Worm (Caenorhabditis elegans) whole organism, L1 larva: ENCODE data around the gene C06A6.7.
A peak's percentile ranks its signal among the peaks of the same experiment; 100 is the strongest.

Experiments used
- aly-2 ChIP-seq: fragments of 150-350 bp; optimal IDR thresholded peaks from 2 replicates; lab custom pipeline; 2014; ENCODE audit warnings: missing biosample characterization, missing genetic modification characterization
- ama-1 ChIP-seq: fragments of 150-350 bp; optimal IDR thresholded peaks from 2 replicates; lab custom pipeline; 2014
- blmp-1 ChIP-seq: fragments of 150-350 bp; optimal IDR thresholded peaks from 2 replicates; lab custom pipeline; 2014; ENCODE audit warnings: missing biosample characterization, missing genetic modification characterization
- ceh-63 ChIP-seq: fragments of 200-800 bp; sonication (Bioruptor generic); optimal IDR thresholded peaks from 2 replicates; lab custom pipeline; 2018; ENCODE audit warnings: mild to moderate bottlenecking, missing genetic modification characterization, missing compliant biosample characterization
- ceh-88 ChIP-seq: fragments of 200-800 bp; sonication (Bioruptor generic); IDR thresholded peaks from 2 replicates; pipeline ENCODE4 v1.3.6; 2022; ENCODE audit warnings: missing genetic modification characterization, missing compliant biosample characterization
- dpl-1 ChIP-seq, 3 experiments: fragments of 150-350 bp in 2 of 3; sonication (generic microtip) in 1 of 3; optimal IDR thresholded peaks; 2 replicates each; lab custom pipeline; 2014 to 2017; ENCODE audit warnings: missing biosample characterization in 3 of 3, missing genetic modification characterization in 3 of 3, missing genetic modification reagents in 3 of 3
- dsc-1 ChIP-seq: sonication (generic microtip); optimal IDR thresholded peaks from 2 replicates; lab custom pipeline; 2016; ENCODE audit warnings: mild to moderate bottlenecking, missing genetic modification characterization, missing compliant biosample characterization
- efl-1 ChIP-seq, 4 experiments: fragments of 150-350 bp; optimal IDR thresholded peaks in 3 of 4; peaks in 1 of 4; 1 replicate in 1 of 4; 2 replicates in 3 of 4; lab custom pipeline; 2014; ENCODE audit warnings: missing biosample characterization in 2 of 4, missing genetic modification characterization in 2 of 4, missing genetic modification reagents in 2 of 4
- efl-3 ChIP-seq: fragments of 200-800 bp; sonication (Bioruptor generic); optimal IDR thresholded peaks from 2 replicates; lab custom pipeline; 2018; ENCODE audit warnings: mild to moderate bottlenecking, missing genetic modification characterization, missing compliant biosample characterization
- egl-13 ChIP-seq: sonication (generic microtip); optimal IDR thresholded peaks from 2 replicates; lab custom pipeline; 2016; ENCODE audit warnings: missing genotype, missing genetic modification reagents, missing genetic modification characterization, missing compliant biosample characterization
- elt-2 ChIP-seq: sonication (generic microtip); optimal IDR thresholded peaks from 2 replicates; lab custom pipeline; 2016; ENCODE audit warnings: missing genetic modification characterization, mild to moderate bottlenecking, inconsistent platforms, missing compliant biosample characterization, missing genetic modification reagents
- elt-3 ChIP-seq, 6 experiments: fragments of 150-350 bp in 1 of 6; sonication (generic microtip); optimal IDR thresholded peaks; 2 replicates each; lab custom pipeline; 2017 to 2018; ENCODE audit warnings: missing biosample characterization in 6 of 6, missing genetic modification characterization in 6 of 6, inconsistent platforms in 1 of 6
- grh-1 ChIP-seq: fragments of 200-800 bp; sonication (Bioruptor generic); IDR thresholded peaks from 2 replicates; pipeline ENCODE4 v1.3.6; 2022; ENCODE audit warnings: missing genetic modification reagents, missing genetic modification characterization, missing compliant biosample characterization
- hlh-17 ChIP-seq: fragments of 200-800 bp; sonication (Bioruptor generic); optimal IDR thresholded peaks from 2 replicates; lab custom pipeline; 2018; ENCODE audit warnings: missing genetic modification characterization, mild to moderate bottlenecking, missing compliant biosample characterization, moderate library complexity, borderline replicate concordance
- irx-1 ChIP-seq: sonication (generic microtip); optimal IDR thresholded peaks from 2 replicates; lab custom pipeline; 2016; ENCODE audit warnings: missing genetic modification characterization, missing compliant biosample characterization
- isw-1 ChIP-seq: fragments of 200-800 bp; sonication (Bioruptor generic); IDR thresholded peaks from 2 replicates; pipeline ENCODE4 v1.3.6; 2022; ENCODE audit warnings: missing genetic modification characterization, missing compliant biosample characterization
- lin-14 ChIP-seq: fragments of 200-800 bp; sonication (Bioruptor generic); optimal IDR thresholded peaks from 2 replicates; lab custom pipeline; 2018; ENCODE audit warnings: mild to moderate bottlenecking, missing genetic modification characterization, moderate library complexity, missing compliant biosample characterization
- lin-35 ChIP-seq, 2 experiments: fragments of 150-350 bp; optimal IDR thresholded peaks; 2 replicates each; lab custom pipeline; 2014; ENCODE audit warnings: missing biosample characterization in 2 of 2, missing genetic modification characterization in 2 of 2, missing genetic modification reagents in 2 of 2
- lsy-2 ChIP-seq, 2 experiments: fragments of 150-350 bp; optimal IDR thresholded peaks; 2 replicates each; lab custom pipeline; 2014; ENCODE audit warnings: missing biosample characterization in 2 of 2, missing genetic modification characterization in 2 of 2
- mdl-1 ChIP-seq, 2 experiments: fragments of 150-350 bp; optimal IDR thresholded peaks; 2 replicates each; lab custom pipeline; 2014 to 2017; ENCODE audit warnings: missing biosample characterization in 2 of 2, missing genetic modification characterization in 2 of 2, inconsistent platforms in 1 of 2
- mep-1 ChIP-seq: fragments of 150-350 bp; optimal IDR thresholded peaks from 2 replicates; lab custom pipeline; 2014; ENCODE audit warnings: missing biosample characterization, missing genetic modification characterization
- nhr-12 ChIP-seq: sonication (generic microtip); optimal IDR thresholded peaks from 2 replicates; lab custom pipeline; 2017; ENCODE audit warnings: missing biosample characterization, missing genetic modification characterization
- nhr-19 ChIP-seq: fragments of 200-800 bp; sonication (Bioruptor generic); conservative IDR thresholded peaks from 2 replicates; pipeline ENCODE4 v1.3.6; 2022; ENCODE audit warnings: missing genetic modification characterization, missing compliant biosample characterization
- nhr-20 ChIP-seq: sonication (generic microtip); optimal IDR thresholded peaks from 2 replicates; lab custom pipeline; 2016; ENCODE audit warnings: mild to moderate bottlenecking, missing genetic modification characterization, missing compliant biosample characterization
- nhr-28 ChIP-seq: fragments of 150-350 bp; optimal IDR thresholded peaks from 2 replicates; lab custom pipeline; 2014; ENCODE audit warnings: missing biosample characterization, missing genetic modification characterization
- nhr-47 ChIP-seq: sonication (generic microtip); optimal IDR thresholded peaks from 2 replicates; lab custom pipeline; 2016; ENCODE audit warnings: mild to moderate bottlenecking, missing genetic modification characterization, moderate library complexity, missing compliant biosample characterization
- nhr-71 ChIP-seq: sonication (generic microtip); optimal IDR thresholded peaks from 2 replicates; lab custom pipeline; 2016; ENCODE audit warnings: mild to moderate bottlenecking, missing genetic modification characterization, moderate library complexity, missing compliant biosample characterization
- nhr-85 ChIP-seq: sonication (generic microtip); peaks from one replicate; lab custom pipeline; 2016; ENCODE audit warnings: missing genetic modification characterization, inconsistent platforms, missing compliant biosample characterization
- nhr-90 ChIP-seq: sonication (generic microtip); optimal IDR thresholded peaks from 2 replicates; lab custom pipeline; 2016; ENCODE audit warnings: mild to moderate bottlenecking, missing genetic modification characterization, missing compliant biosample characterization; ENCODE audit not compliant: poor library complexity
- rnt-1 ChIP-seq: sonication (generic microtip); optimal IDR thresholded peaks from 2 replicates; lab custom pipeline; 2016; ENCODE audit warnings: mild to moderate bottlenecking, missing genetic modification characterization, moderate library complexity, missing compliant biosample characterization
- skn-1 ChIP-seq: fragments of 150-350 bp; optimal IDR thresholded peaks from 2 replicates; lab custom pipeline; 2014; ENCODE audit warnings: missing biosample characterization, missing genetic modification characterization
- snu-23 ChIP-seq: sonication (generic microtip); optimal IDR thresholded peaks from 2 replicates; lab custom pipeline; 2016; ENCODE audit warnings: missing genetic modification characterization, missing compliant biosample characterization
- sptf-1 ChIP-seq: fragments of 150-350 bp; optimal IDR thresholded peaks from 2 replicates; lab custom pipeline; 2014; ENCODE audit warnings: missing biosample characterization, missing genetic modification characterization
- swsn-7 ChIP-seq: sonication (generic microtip); optimal IDR thresholded peaks from 2 replicates; lab custom pipeline; 2016; ENCODE audit warnings: missing genetic modification characterization, missing compliant biosample characterization
- tbx-2 ChIP-seq: sonication (generic microtip); optimal IDR thresholded peaks from 2 replicates; lab custom pipeline; 2016; ENCODE audit warnings: missing genetic modification characterization, missing compliant biosample characterization
- unc-130 ChIP-seq: fragments of 150-350 bp; optimal IDR thresholded peaks from 2 replicates; lab custom pipeline; 2017; ENCODE audit warnings: missing biosample characterization, missing genetic modification characterization, inconsistent platforms
- unc-62 ChIP-seq: fragments of 150-350 bp; optimal IDR thresholded peaks from 2 replicates; lab custom pipeline; 2014; ENCODE audit warnings: missing biosample characterization, missing genetic modification reagents, missing genetic modification characterization
- xbp-1 ChIP-seq: sonication (generic microtip); optimal IDR thresholded peaks from 2 replicates; lab custom pipeline; 2016; ENCODE audit warnings: missing genetic modification characterization, missing compliant biosample characterization
- ztf-4 ChIP-seq: fragments of 150-350 bp; optimal IDR thresholded peaks from 2 replicates; lab custom pipeline; 2014; ENCODE audit warnings: missing biosample characterization, missing genetic modification characterization

Gene C06A6.7

DNA sequence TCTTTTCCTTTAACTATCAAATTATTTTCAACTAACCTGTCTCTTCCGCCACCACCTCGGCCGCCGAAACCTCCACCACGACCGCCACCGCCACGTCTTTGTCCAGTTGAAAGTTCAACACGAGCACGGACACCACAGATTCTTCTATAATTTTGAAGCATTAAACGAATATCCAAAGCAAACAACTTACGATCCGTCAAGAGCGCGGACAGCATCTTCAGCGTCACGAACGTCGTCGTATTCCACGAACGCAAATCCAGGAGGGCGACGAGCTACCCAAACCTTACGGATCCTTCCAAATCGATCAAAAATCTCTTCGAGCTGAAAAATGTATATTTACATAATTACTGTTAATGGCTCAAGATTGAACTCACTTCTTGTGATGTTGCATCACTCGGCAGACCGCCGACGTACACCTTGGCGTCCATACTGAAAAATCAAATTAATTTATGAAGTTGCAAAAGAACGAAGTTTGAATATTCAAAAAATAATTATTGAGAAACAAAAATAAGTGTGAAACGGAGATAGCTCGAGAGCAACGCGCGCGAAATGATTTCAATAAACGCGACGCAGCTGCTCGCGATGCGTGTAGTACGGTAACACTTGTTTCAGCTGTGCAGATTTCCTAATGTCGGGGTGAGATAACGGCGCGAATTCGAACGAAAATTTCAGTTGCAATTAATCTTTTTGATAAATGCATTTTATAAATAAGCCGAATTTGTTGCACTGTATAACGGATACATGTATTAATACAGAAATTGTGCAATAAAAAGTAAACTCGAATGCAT lies 47.3 kb downstream of the C06A6.7 start, which contains the start of gene rsp-6 (continued):
- no peak for TF ChIP-seq hlh-17 (GFP tag; lab: Kevin White, UChicago)
- TF ChIP-seq ceh-63: no peak
- peak; percentile 85 for TF ChIP-seq nhr-20 (tag; lab: Kevin White, UChicago)
- TF ChIP-seq swsn-7: peak; percentile 84
- peak; percentile 84 for TF ChIP-seq mep-1 (tag; lab: Kevin White, UChicago)

DNA sequence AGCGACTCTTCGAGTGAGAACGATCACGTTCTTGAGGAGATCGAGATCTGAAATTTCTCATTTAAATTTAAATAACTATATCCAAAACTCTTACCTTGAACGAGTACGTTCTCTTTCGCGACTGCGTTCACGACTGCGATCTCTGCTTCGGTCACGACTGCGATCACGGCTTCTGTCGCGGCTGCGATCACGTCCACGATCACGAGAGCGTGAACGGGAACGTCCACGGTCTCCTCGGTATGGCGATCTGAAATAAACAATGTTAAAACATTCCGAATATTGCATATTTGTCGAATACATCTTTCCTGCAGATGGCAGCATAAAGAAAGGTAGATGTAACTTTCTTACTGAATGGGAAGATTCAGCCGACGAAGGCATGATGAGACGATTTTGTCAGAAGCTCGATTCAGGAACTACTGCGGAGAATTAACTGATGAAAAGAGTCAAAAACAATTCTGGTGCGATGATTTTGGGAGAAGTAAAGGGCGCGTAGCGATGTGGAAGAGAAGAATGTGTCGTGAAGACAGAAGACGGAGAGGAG lies 48.1 kb downstream of the C06A6.7 start:
- TF ChIP-seq lin-14 (GFP tag; lab: Kevin White, UChicago) (no peak), efl-1 (optimal IDR thresholded peaks at IDR 0.05; lab: Kevin White, UChicago) (no peak), efl-1 (GFP tag; optimal IDR thresholded peaks at IDR 0.05 in 1 of 2; lab: Kevin White, UChicago) (peak in 1 of 2 experiments; percentile 72)

DNA sequence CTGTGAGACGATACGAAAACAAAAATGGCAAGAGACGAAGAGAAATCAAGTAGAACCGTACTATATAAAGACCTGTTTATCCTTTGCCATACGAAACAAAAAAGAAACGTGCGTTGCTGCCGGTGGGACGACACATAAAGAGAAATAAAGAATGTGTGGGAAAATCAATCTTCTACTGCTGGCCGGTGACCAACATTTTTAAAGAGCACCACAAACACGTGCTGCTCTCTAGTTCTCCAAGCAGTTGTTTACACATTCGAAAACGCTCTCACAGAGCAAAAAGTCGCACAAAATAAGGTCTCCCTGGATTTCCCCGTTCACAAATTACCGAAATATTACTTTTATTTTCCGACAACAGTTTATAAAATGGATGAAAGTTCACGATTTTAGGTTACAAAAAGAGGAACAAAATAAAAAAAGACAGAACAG lies 48.8 kb downstream of the C06A6.7 start, which contains the start of gene imp-3:
imp-3 (minus strand) TSS at position 93 of the 429 bp plus-strand sequence.
- TF ChIP-seq elt-3 (tag; optimal IDR thresholded peaks at IDR 0.05; lab: Kevin White, UChicago): peak in 3 of 6 experiments; percentile 12 to 56 (median 15)
- TF ChIP-seq aly-2 (tag; lab: Kevin White, UChicago): peak; percentile 16
- TF ChIP-seq nhr-19 (GFP tag; lab: Robert Waterston, UW): 0 out of 2 replicates have a peak, but pooled peaks have one; percentile 11
- TF ChIP-seq unc-130 (tag; lab: Kevin White, UChicago): peak; percentile 32
- TF ChIP-seq nhr-28 (tag; lab: Kevin White, UChicago): no peak
- no peak for TF ChIP-seq sptf-1 (tag; lab: Kevin White, UChicago)
- TF ChIP-seq ama-1 (lab: Kevin White, UChicago): peak; percentile 93
- peak; percentile 57 for TF ChIP-seq snu-23 (GFP tag; lab: Kevin White, UChicago)
- peak; percentile 6 for TF ChIP-seq elt-2 (tag; lab: Kevin White, UChicago)
- TF ChIP-seq mdl-1 (tag; optimal IDR thresholded peaks at IDR 0.05; lab: Kevin White, UChicago): peak in 1 of 2 experiments; percentile 78
- TF ChIP-seq isw-1 (GFP tag; lab: Robert Waterston, UW): no peak
- TF ChIP-seq unc-62 (GFP tag; lab: Kevin White, UChicago): no peak
- peak; percentile 58 for TF ChIP-seq nhr-90
- TF ChIP-seq dsc-1 (tag; lab: Kevin White, UChicago): peak; percentile 18
- TF ChIP-seq grh-1 (GFP tag; lab: Robert Waterston, UW): 0 out of 2 replicates have a peak, but pooled peaks have one; percentile 25
- no peak for TF ChIP-seq egl-13 (tag; lab: Kevin White, UChicago)
- TF ChIP-seq lsy-2 (tag; optimal IDR thresholded peaks at IDR 0.05; lab: Kevin White, UChicago): peak; percentile 55 to 60
- no peak for TF ChIP-seq efl-3 (GFP tag; lab: Kevin White, UChicago)
- TF ChIP-seq nhr-71: peak; percentile 65
- TF ChIP-seq lin-35 (GFP tag; optimal IDR thresholded peaks at IDR 0.05; lab: Kevin White, UChicago): peak; percentile 13 to 62
- peak; percentile 21 for TF ChIP-seq blmp-1 (tag; lab: Kevin White, UChicago)
- TF ChIP-seq nhr-20 (tag; lab: Kevin White, UChicago): peak; percentile 46
- TF ChIP-seq skn-1 (tag; lab: Kevin White, UChicago): no peak
- TF ChIP-seq tbx-2 (tag; lab: Kevin White, UChicago): peak; percentile 37
- TF ChIP-seq hlh-17 (GFP tag; lab: Kevin White, UChicago): no peak
- peak in 2 of 3 experiments; percentile 31 to 41 for TF ChIP-seq dpl-1 (GFP tag; optimal IDR thresholded peaks at IDR 0.05; lab: Kevin White, UChicago)
- peak; percentile 66 for TF ChIP-seq nhr-47 (tag; lab: Kevin White, UChicago)
- TF ChIP-seq ceh-88 (GFP tag; lab: Robert Waterston, UW): 0 out of 2 replicates have a peak, but pooled peaks have one; percentile 11
- peak; percentile 36 for TF ChIP-seq ztf-4 (tag; lab: Kevin White, UChicago)
- peak; percentile 71 for TF ChIP-seq lin-14 (GFP tag; lab: Kevin White, UChicago)
- no peak for TF ChIP-seq nhr-12 (tag; lab: Kevin White, UChicago)
- TF ChIP-seq xbp-1 (tag; lab: Kevin White, UChicago): peak; percentile 7
- peak; percentile 18 for TF ChIP-seq irx-1 (tag; lab: Kevin White, UChicago)
- peak; percentile 26 to 42 for TF ChIP-seq efl-1 (optimal IDR thresholded peaks at IDR 0.05; lab: Kevin White, UChicago)
- TF ChIP-seq efl-1 (GFP tag; optimal IDR thresholded peaks at IDR 0.05 in 1 of 2; lab: Kevin White, UChicago): peak; percentile 21 to 95
- peak; percentile 40 for TF ChIP-seq nhr-85 (tag; lab: Kevin White, UChicago)
- peak; percentile 31 for TF ChIP-seq rnt-1 (tag; lab: Kevin White, UChicago)
